Fruit fly (Drosophila melanogaster) whole organism, embryonic: ENCODE data around the gene CG7530.

Experiments
- CG10274 ChIP-seq: fragments of 200-800 bp; sonication (Bioruptor generic); optimal IDR thresholded peaks from 3 replicates; lab custom pipeline; 2017; ENCODE audit warnings: missing biosample characterization, mild to moderate bottlenecking, missing genetic modification characterization
- CG10565 ChIP-seq: fragments of 200-800 bp; sonication (Bioruptor generic); optimal IDR thresholded peaks from 3 replicates; lab custom pipeline; 2016; ENCODE audit warnings: missing biosample characterization, mild to moderate bottlenecking, missing genetic modification characterization
- CG11695 ChIP-seq: fragments of 200-800 bp; sonication (Bioruptor generic); IDR thresholded peaks from 3 replicates; pipeline ENCODE4 v1.3.6; 2022; ENCODE audit warnings: missing biosample characterization, missing genetic modification characterization
- CG12299 ChIP-seq: fragments of 200-800 bp; sonication (Bioruptor generic); optimal IDR thresholded peaks from 2 replicates; lab custom pipeline; 2018; ENCODE audit warnings: missing biosample characterization, mild to moderate bottlenecking, missing genetic modification characterization
- CG12769 ChIP-seq: fragments of 200-800 bp; sonication (Bioruptor generic); optimal IDR thresholded peaks from 2 replicates; lab custom pipeline; 2019; ENCODE audit warnings: missing biosample characterization, mild to moderate bottlenecking, missing genetic modification characterization, moderate library complexity
- CG16863 ChIP-seq: fragments of 200-800 bp; sonication (Bioruptor generic); optimal IDR thresholded peaks from 3 replicates; lab custom pipeline; 2016; ENCODE audit warnings: missing biosample characterization, missing genetic modification characterization
- CG17802 ChIP-seq: fragments of 200-800 bp; sonication (Bioruptor generic); optimal IDR thresholded peaks from 2 replicates; lab custom pipeline; 2018; ENCODE audit warnings: missing biosample characterization, mild to moderate bottlenecking, missing genetic modification characterization, moderate library complexity
- CG18262 ChIP-seq: fragments of 200-800 bp; optimal IDR thresholded peaks from 3 replicates; lab custom pipeline; 2019; ENCODE audit warnings: missing biosample characterization, mild to moderate bottlenecking, missing genetic modification characterization, moderate library complexity
- CG18599 ChIP-seq: fragments of 200-800 bp; sonication (Bioruptor generic); optimal IDR thresholded peaks from 3 replicates; lab custom pipeline; 2017; ENCODE audit warnings: missing biosample characterization, missing genetic modification characterization, mild to moderate bottlenecking, moderate library complexity, missing genetic modification reagents
- CG18619 ChIP-seq: fragments of 200-800 bp; sonication (Bioruptor generic); optimal IDR thresholded peaks from 3 replicates; lab custom pipeline; 2017; ENCODE audit warnings: missing biosample characterization, mild to moderate bottlenecking, missing genetic modification characterization
- CG3065 ChIP-seq: fragments of 200-800 bp; sonication (Bioruptor generic); optimal IDR thresholded peaks from 2 replicates; lab custom pipeline; 2016; ENCODE audit warnings: missing biosample characterization, missing genetic modification characterization
- CG32532 ChIP-seq: fragments of 200-800 bp; sonication (Bioruptor generic); IDR thresholded peaks from 2 replicates; pipeline ENCODE4 v1.3.6; 2022; ENCODE audit warnings: missing biosample characterization, missing genetic modification characterization
- CG34422 ChIP-seq: fragments of 200-800 bp; sonication (Bioruptor generic); IDR thresholded peaks from 3 replicates; pipeline ENCODE4 v1.3.6; 2022; ENCODE audit warnings: missing biosample characterization, missing genetic modification characterization
- CG4820 ChIP-seq: fragments of 200-800 bp; sonication (Bioruptor generic); optimal IDR thresholded peaks from 3 replicates; lab custom pipeline; 2016; ENCODE audit warnings: missing biosample characterization, missing genetic modification characterization
- CG8944 ChIP-seq: fragments of 200-800 bp; sonication (Bioruptor generic); optimal IDR thresholded peaks from 3 replicates; lab custom pipeline; 2016; ENCODE audit warnings: missing biosample characterization, missing genetic modification characterization
- CG9727 ChIP-seq: fragments of 200-800 bp; sonication (Bioruptor generic); optimal IDR thresholded peaks from 3 replicates; lab custom pipeline; 2017; ENCODE audit warnings: missing biosample characterization, mild to moderate bottlenecking, missing genetic modification characterization
- Dbx ChIP-seq: fragments of 200-800 bp; sonication (Bioruptor generic); IDR thresholded peaks from 3 replicates; pipeline ENCODE4 v1.3.6; 2022; ENCODE audit warnings: missing biosample characterization, missing genetic modification characterization
- HLH4C ChIP-seq: fragments of 200-800 bp; sonication (Bioruptor generic); IDR thresholded peaks from 3 replicates; pipeline ENCODE4 v1.3.6; 2022; ENCODE audit warnings: missing biosample characterization, missing genetic modification characterization; ENCODE audit not compliant: partially characterized antibody
- HLH54F ChIP-seq: fragments of 200-800 bp; sonication (Bioruptor generic); optimal IDR thresholded peaks from 3 replicates; lab custom pipeline; 2016; ENCODE audit warnings: missing biosample characterization, missing genetic modification characterization
- HmgD ChIP-seq: fragments of 200-800 bp; sonication (Bioruptor generic); optimal IDR thresholded peaks from 3 replicates; lab custom pipeline; 2016; ENCODE audit warnings: missing biosample characterization, missing genetic modification characterization
- Hr3 ChIP-seq: fragments of 200-800 bp; sonication (Bioruptor generic); optimal IDR thresholded peaks from 3 replicates; lab custom pipeline; 2016; ENCODE audit warnings: missing biosample characterization, missing genetic modification characterization
- Hsf ChIP-seq: fragments of 200-800 bp; sonication (Bioruptor generic); optimal IDR thresholded peaks from 3 replicates; lab custom pipeline; 2016; ENCODE audit warnings: missing biosample characterization, missing genetic modification characterization
- Mad ChIP-seq: fragments of 200-800 bp; sonication (Bioruptor generic); optimal IDR thresholded peaks from 2 replicates; lab custom pipeline; 2016; ENCODE audit warnings: missing biosample characterization, missing genetic modification characterization
- Oaz ChIP-seq: fragments of 200-800 bp; sonication (Bioruptor generic); IDR thresholded peaks from 2 replicates; pipeline ENCODE4 v1.3.6; 2022; ENCODE audit warnings: missing biosample characterization, missing genetic modification characterization
- Opbp ChIP-seq: fragments of 200-800 bp; sonication (Bioruptor generic); IDR thresholded peaks from 3 replicates; pipeline ENCODE4 v1.3.6; 2022; ENCODE audit warnings: missing biosample characterization, missing genetic modification characterization; ENCODE audit not compliant: partially characterized antibody
- Rx ChIP-seq: fragments of 200-800 bp; sonication (Bioruptor generic); IDR thresholded peaks from 2 replicates; pipeline ENCODE4 v1.3.6; 2022; ENCODE audit warnings: missing biosample characterization, missing genetic modification characterization
- Ssrp ChIP-seq: fragments of 200-800 bp; sonication (Bioruptor generic); optimal IDR thresholded peaks from 2 replicates; lab custom pipeline; 2018; ENCODE audit warnings: missing biosample characterization, mild to moderate bottlenecking, missing genetic modification characterization, moderate library complexity
- TFAM ChIP-seq: fragments of 200-800 bp; sonication (Bioruptor generic); optimal IDR thresholded peaks from 2 replicates; lab custom pipeline; 2017; ENCODE audit warnings: missing biosample characterization, missing genetic modification characterization, inconsistent platforms
- Taf1 ChIP-seq: fragments of 200-800 bp; sonication (Bioruptor generic); IDR thresholded peaks from 2 replicates; pipeline ENCODE4 v1.3.6; 2022; ENCODE audit warnings: missing biosample characterization, missing genetic modification characterization
- amos ChIP-seq: fragments of 200-800 bp; sonication (Bioruptor generic); IDR thresholded peaks from 2 replicates; pipeline ENCODE4 v1.3.6; 2022; ENCODE audit warnings: missing biosample characterization, missing genetic modification characterization; ENCODE audit not compliant: partially characterized antibody
- ato ChIP-seq: fragments of 200-800 bp; sonication (Bioruptor generic); IDR thresholded peaks from 2 replicates; pipeline ENCODE4 v1.3.6; 2022; ENCODE audit warnings: missing biosample characterization, missing genetic modification characterization; ENCODE audit not compliant: partially characterized antibody
- cato ChIP-seq: fragments of 200-800 bp; sonication (Bioruptor generic); optimal IDR thresholded peaks from 2 replicates; lab custom pipeline; 2016; ENCODE audit warnings: missing biosample characterization, missing genetic modification characterization, borderline replicate concordance
- dan ChIP-seq: fragments of 200-800 bp; sonication (Bioruptor generic); IDR thresholded peaks from 2 replicates; pipeline ENCODE4 v1.3.6; 2022; ENCODE audit warnings: missing biosample characterization, missing genetic modification characterization
- emc ChIP-seq: fragments of 200-800 bp; sonication (Bioruptor generic); optimal IDR thresholded peaks from 2 replicates; lab custom pipeline; 2016; ENCODE audit warnings: missing biosample characterization, missing genetic modification characterization
- en ChIP-seq: fragments of 200-800 bp; sonication (Bioruptor generic); optimal IDR thresholded peaks from 2 replicates; lab custom pipeline; 2016; ENCODE audit warnings: missing biosample characterization, missing genetic modification characterization
- hth ChIP-seq: fragments of >200 bp; optimal IDR thresholded peaks from 2 replicates; lab custom pipeline; 2017; ENCODE audit warnings: inconsistent platforms
- kay ChIP-seq: fragments of 200-800 bp; sonication (Bioruptor generic); optimal IDR thresholded peaks from 2 replicates; lab custom pipeline; 2016; ENCODE audit warnings: missing biosample characterization, missing genetic modification characterization
- klu ChIP-seq: fragments of 200-800 bp; sonication (Bioruptor generic); IDR thresholded peaks from 2 replicates; pipeline ENCODE4 v1.3.6; 2022; ENCODE audit warnings: missing biosample characterization, missing genetic modification characterization
- kni ChIP-seq: fragments of 200-800 bp; sonication (Bioruptor generic); optimal IDR thresholded peaks from 3 replicates; lab custom pipeline; 2017; ENCODE audit warnings: mild to moderate bottlenecking, missing biosample characterization, missing genetic modification reagents, missing genetic modification characterization
- knrl ChIP-seq: fragments of 200-800 bp; sonication (Bioruptor generic); IDR thresholded peaks from 3 replicates; pipeline ENCODE4 v1.3.6; 2022; ENCODE audit warnings: missing biosample characterization, missing genetic modification characterization; ENCODE audit not compliant: partially characterized antibody
- lilli ChIP-seq: fragments of 200-800 bp; sonication (Bioruptor generic); optimal IDR thresholded peaks from 3 replicates; lab custom pipeline; 2016; ENCODE audit warnings: missing biosample characterization, missing genetic modification characterization
- peb ChIP-seq: fragments of 200-800 bp; sonication (Bioruptor generic); IDR thresholded peaks from 2 replicates; pipeline ENCODE4 v1.3.6; 2022; ENCODE audit warnings: missing biosample characterization, missing genetic modification characterization
- row ChIP-seq: fragments of 200-800 bp; sonication (Bioruptor generic); IDR thresholded peaks from 3 replicates; pipeline ENCODE4 v1.3.6; 2022; ENCODE audit warnings: missing biosample characterization, missing genetic modification characterization
- seq ChIP-seq: fragments of 200-800 bp; sonication (Bioruptor generic); IDR thresholded peaks from 2 replicates; pipeline ENCODE4 v1.3.6; 2022; ENCODE audit warnings: missing biosample characterization, missing genetic modification characterization
- sna ChIP-seq: fragments of 200-800 bp; sonication (Bioruptor generic); IDR thresholded peaks from 2 replicates; pipeline ENCODE4 v1.3.6; 2022; ENCODE audit warnings: missing biosample characterization, missing genetic modification characterization; ENCODE audit not compliant: partially characterized antibody
- unc-4 ChIP-seq: fragments of 200-800 bp; sonication (Bioruptor generic); IDR thresholded peaks from 2 replicates; pipeline ENCODE4 v1.3.6; 2022; ENCODE audit warnings: missing biosample characterization, missing genetic modification characterization; ENCODE audit not compliant: partially characterized antibody
- zen2 ChIP-seq: fragments of 200-800 bp; sonication (Bioruptor generic); IDR thresholded peaks from 3 replicates; pipeline ENCODE4 v1.3.6; 2022; ENCODE audit warnings: missing biosample characterization, missing genetic modification characterization; ENCODE audit not compliant: partially characterized antibody

CG7530 gene

dm6 chr3R:14737894-14738860 is 6.9 kb upstream of the CG7530 start (continued):
- TF ChIP-seq HmgD (GFP tag; lab: Kevin White, UChicago), result peak; percentile 69
- peak; percentile 96 for TF ChIP-seq Ssrp (tag; lab: Kevin White, UChicago)
- TF ChIP-seq CG8944 (GFP tag; lab: Kevin White, UChicago), result peak; percentile 88
- TF ChIP-seq Opbp (GFP tag; lab: Robert Waterston, UW), result no peak
- no peak for TF ChIP-seq ato (GFP tag; lab: Robert Waterston, UW)
- peak; percentile 90 for TF ChIP-seq klu (GFP tag; lab: Robert Waterston, UW)
- peak; percentile 96 for TF ChIP-seq CG11695 (GFP tag; lab: Robert Waterston, UW)
- peak; percentile 92 for TF ChIP-seq CG18619
- TF ChIP-seq en (GFP tag; lab: Kevin White, UChicago), result peak; percentile 85
- peak; percentile 94 for TF ChIP-seq CG34422 (GFP tag; lab: Robert Waterston, UW)
- TF ChIP-seq peb (GFP tag; lab: Robert Waterston, UW), result peak; percentile 92
- TF ChIP-seq cato, result peak; percentile 76
- TF ChIP-seq Hsf (GFP tag; lab: Kevin White, UChicago), result peak; percentile 96
- TF ChIP-seq unc-4 (GFP tag; lab: Robert Waterston, UW), result 0 out of 2 replicates have a peak, but pooled peaks have one; percentile 26
- TF ChIP-seq Oaz (GFP tag; lab: Robert Waterston, UW), result peak; percentile 89
- TF ChIP-seq kni (GFP tag; lab: Kevin White, UChicago), result peak; percentile 21
- peak; percentile 89 for TF ChIP-seq Mad (GFP tag; lab: Kevin White, UChicago)
- no peak for TF ChIP-seq amos (GFP tag; lab: Robert Waterston, UW)
- TF ChIP-seq CG16863 (GFP tag; lab: Kevin White, UChicago), result peak; percentile 92
- peak; percentile 95 for TF ChIP-seq lilli (GFP tag; lab: Kevin White, UChicago)
- TF ChIP-seq CG12299 (tag; lab: Kevin White, UChicago), result peak; percentile 74
- no peak; the same call in 1 of the 2 replicates for TF ChIP-seq dan (GFP tag; lab: Robert Waterston, UW)
- peak; percentile 96 for TF ChIP-seq row
- no peak for TF ChIP-seq hth (lab: Kevin White, UChicago)
- peak; percentile 90 for TF ChIP-seq CG3065
- TF ChIP-seq sna, result peak; percentile 32; the same call in 1 of the 2 replicates
- TF ChIP-seq CG12769 (tag; lab: Kevin White, UChicago), result peak; percentile 94
- peak; percentile 96 for TF ChIP-seq CG32532
- TF ChIP-seq Dbx, result peak; percentile 94
- TF ChIP-seq CG10565 (GFP tag; lab: Kevin White, UChicago), result peak; percentile 84
- TF ChIP-seq CG10274 (GFP tag; lab: Kevin White, UChicago), result peak; percentile 76
- peak; percentile 75 for TF ChIP-seq emc (GFP tag; lab: Kevin White, UChicago)
- peak; percentile 94 for TF ChIP-seq kay (GFP tag; lab: Kevin White, UChicago)
- TF ChIP-seq CG17802, result peak; percentile 78
- peak; percentile 91 for TF ChIP-seq CG18599 (GFP tag; lab: Kevin White, UChicago)
- peak; percentile 86 for TF ChIP-seq Taf1 (GFP tag; lab: Robert Waterston, UW)
- TF ChIP-seq CG18262 (tag; lab: Kevin White, UChicago), result peak; percentile 94
- TF ChIP-seq HLH54F (GFP tag; lab: Kevin White, UChicago), result peak; percentile 91
- TF ChIP-seq zen2 (GFP tag; lab: Robert Waterston, UW), result no peak
- no peak for TF ChIP-seq knrl (GFP tag; lab: Robert Waterston, UW)
- no peak for TF ChIP-seq HLH4C (GFP tag; lab: Robert Waterston, UW)
- peak; percentile 95 for TF ChIP-seq CG9727 (GFP tag; lab: Kevin White, UChicago)
- TF ChIP-seq seq, result peak; percentile 93
- peak; percentile 93 for TF ChIP-seq Hr3 (GFP tag; lab: Kevin White, UChicago)
- TF ChIP-seq Rx, result peak; percentile 92
- TF ChIP-seq TFAM (GFP tag; lab: Kevin White, UChicago), result peak; percentile 62
- peak; percentile 94 for TF ChIP-seq CG4820 (GFP tag; lab: Kevin White, UChicago)
